Worm (Caenorhabditis elegans) whole organism, early embryonic: ENCODE data around the gene C45B11.6.

ENCODE experiments used
- F13C5.2 ChIP-seq: sonication (generic microtip); optimal IDR thresholded peaks from 2 replicates; lab custom pipeline; 2017; ENCODE audit warnings: mild to moderate bottlenecking, missing genetic modification characterization, inconsistent platforms, missing compliant biosample characterization
- ama-1 ChIP-seq: fragments of 150-350 bp; optimal IDR thresholded peaks from 2 replicates; lab custom pipeline; 2014
- ceh-36 ChIP-seq: sonication (generic microtip); optimal IDR thresholded peaks from 2 replicates; lab custom pipeline; 2016; ENCODE audit warnings: missing genetic modification characterization, inconsistent platforms, missing compliant biosample characterization
- ets-7 ChIP-seq: sonication (generic microtip); optimal IDR thresholded peaks from 2 replicates; lab custom pipeline; 2016; ENCODE audit warnings: missing genotype, missing genetic modification characterization, missing compliant biosample characterization
- flt-1 ChIP-seq: fragments of 200-800 bp; sonication (Bioruptor generic); IDR thresholded peaks from 2 replicates; pipeline ENCODE4 v1.3.6; 2022; ENCODE audit warnings: missing genetic modification characterization, missing compliant biosample characterization
- hmbx-1 ChIP-seq: sonication (generic microtip); optimal IDR thresholded peaks from 2 replicates; lab custom pipeline; 2016; ENCODE audit warnings: mild to moderate bottlenecking, missing genetic modification characterization, missing compliant biosample characterization
- sea-1 ChIP-seq: fragments of 200-800 bp; sonication (Bioruptor generic); conservative IDR thresholded peaks from 2 replicates; pipeline ENCODE4 v1.3.6; 2022; ENCODE audit warnings: missing genetic modification characterization, missing compliant biosample characterization

- no peak for TF ChIP-seq hmbx-1
- no peak for TF ChIP-seq ceh-36 (tag; lab: Kevin White, UChicago)
- TF ChIP-seq ama-1 (lab: Kevin White, UChicago), result no peak
- TF ChIP-seq ets-7 (tag; lab: Kevin White, UChicago), result no peak
- TF ChIP-seq sea-1 (GFP tag; lab: Robert Waterston, UW), result no peak
- TF ChIP-seq flt-1 (GFP tag; lab: Robert Waterston, UW), result no peak
- no peak for TF ChIP-seq F13C5.2
Measured at ce11 chrV:11041499-11041898, 2.4 kb upstream of the C45B11.6 start, which contains the start of gene C45B11.5.
